Worm (Caenorhabditis elegans) whole organism, late embryonic: Measurements from ENCODE around the gene ZK228.13.

Source experiments
- C38D4.7 ChIP-seq: fragments of 200-800 bp; sonication (Bioruptor generic); optimal IDR thresholded peaks from 2 replicates; lab custom pipeline; 2018; ENCODE audit warnings: mild to moderate bottlenecking, missing genetic modification characterization, moderate library complexity, missing compliant biosample characterization
- K09A11.1 ChIP-seq: sonication (generic microtip); optimal IDR thresholded peaks from 2 replicates; lab custom pipeline; 2017; ENCODE audit warnings: antibody characterized with exemption, mild to moderate bottlenecking, missing genetic modification characterization, missing compliant biosample characterization; ENCODE audit not compliant: insufficient read depth
- T23F11.4 ChIP-seq: fragments of 200-800 bp; sonication (Bioruptor generic); optimal IDR thresholded peaks from 2 replicates; lab custom pipeline; 2018; ENCODE audit warnings: mild to moderate bottlenecking, missing genetic modification characterization, missing compliant biosample characterization
- ama-1 ChIP-seq: fragments of 150-350 bp; optimal IDR thresholded peaks from 2 replicates; lab custom pipeline; 2014
- ceh-14 ChIP-seq: sonication (generic microtip); optimal IDR thresholded peaks from 2 replicates; lab custom pipeline; 2016; ENCODE audit warnings: missing genotype, missing genetic modification characterization, missing compliant biosample characterization
- ceh-2 ChIP-seq: sonication (generic microtip); optimal IDR thresholded peaks from 2 replicates; lab custom pipeline; 2016; ENCODE audit warnings: missing genotype, missing genetic modification characterization, missing compliant biosample characterization
- ceh-22 ChIP-seq: sonication (generic microtip); optimal IDR thresholded peaks from 2 replicates; lab custom pipeline; 2017; ENCODE audit warnings: missing biosample characterization, missing genetic modification characterization
- ceh-30 ChIP-seq: fragments of 150-350 bp; optimal IDR thresholded peaks from 2 replicates; lab custom pipeline; 2014; ENCODE audit warnings: missing biosample characterization, missing genetic modification characterization
- ceh-45 ChIP-seq: fragments of 200-800 bp; sonication (Bioruptor generic); IDR thresholded peaks from 2 replicates; pipeline ENCODE4 v1.3.6; 2022; ENCODE audit warnings: missing genetic modification reagents, missing genetic modification characterization, missing compliant biosample characterization
- dmd-4 ChIP-seq: sonication (generic microtip); optimal IDR thresholded peaks from 2 replicates; lab custom pipeline; 2016; ENCODE audit warnings: borderline replicate concordance, missing genetic modification characterization, missing compliant biosample characterization
- elt-2 ChIP-seq: sonication (generic microtip); optimal IDR thresholded peaks from 2 replicates; lab custom pipeline; 2016; ENCODE audit warnings: missing genetic modification reagents, missing genetic modification characterization, missing compliant biosample characterization
- elt-4 ChIP-seq: sonication (generic microtip); optimal IDR thresholded peaks from 2 replicates; lab custom pipeline; 2016; ENCODE audit warnings: missing genetic modification characterization, missing compliant biosample characterization
- ets-4 ChIP-seq: sonication (generic microtip); optimal IDR thresholded peaks from 2 replicates; lab custom pipeline; 2016; ENCODE audit warnings: missing genetic modification characterization, missing compliant biosample characterization
- eyg-1 ChIP-seq: sonication (generic microtip); optimal IDR thresholded peaks from 2 replicates; lab custom pipeline; 2016; ENCODE audit warnings: missing genotype, missing genetic modification characterization, missing compliant biosample characterization
- hlh-13 ChIP-seq: fragments of 200-800 bp; sonication (Bioruptor generic); optimal IDR thresholded peaks from 2 replicates; lab custom pipeline; 2018; ENCODE audit warnings: mild to moderate bottlenecking, missing genetic modification characterization, missing compliant biosample characterization
- hlh-15 ChIP-seq: sonication (generic microtip); optimal IDR thresholded peaks from 2 replicates; lab custom pipeline; 2016; ENCODE audit warnings: missing genetic modification characterization, missing compliant biosample characterization
- hlh-30 ChIP-seq: sonication (generic microtip); optimal IDR thresholded peaks from 2 replicates; lab custom pipeline; 2017; ENCODE audit warnings: antibody characterized with exemption, missing genetic modification characterization, missing compliant biosample characterization; ENCODE audit not compliant: insufficient read depth
- hlh-6 ChIP-seq: sonication (generic microtip); optimal IDR thresholded peaks from 2 replicates; lab custom pipeline; 2016; ENCODE audit warnings: missing genotype, missing genetic modification characterization, missing compliant biosample characterization
- lim-6 ChIP-seq: sonication (generic microtip); optimal IDR thresholded peaks from 2 replicates; lab custom pipeline; 2016; ENCODE audit warnings: missing genetic modification characterization, missing compliant biosample characterization
- lin-11 ChIP-seq: fragments of 200-800 bp; sonication (Bioruptor generic); optimal IDR thresholded peaks from 2 replicates; lab custom pipeline; 2018; ENCODE audit warnings: mild to moderate bottlenecking, missing genetic modification characterization, missing compliant biosample characterization
- nhr-11 ChIP-seq: fragments of 150-350 bp; optimal IDR thresholded peaks from 2 replicates; lab custom pipeline; 2014; ENCODE audit warnings: missing biosample characterization, missing genetic modification characterization
- odd-2 ChIP-seq: sonication (generic microtip); optimal IDR thresholded peaks from 2 replicates; lab custom pipeline; 2017; ENCODE audit warnings: antibody characterized with exemption, mild to moderate bottlenecking, missing genetic modification characterization, missing compliant biosample characterization
- pat-9 ChIP-seq: fragments of 200-800 bp; sonication (Bioruptor generic); optimal IDR thresholded peaks from 2 replicates; lab custom pipeline; 2018; ENCODE audit warnings: mild to moderate bottlenecking, missing genetic modification characterization, moderate library complexity, missing compliant biosample characterization
- pha-4 ChIP-seq: fragments of 150-350 bp; optimal IDR thresholded peaks from 2 replicates; lab custom pipeline; 2018; ENCODE audit warnings: missing biosample characterization, missing genetic modification reagents, missing genetic modification characterization
- rnt-1 ChIP-seq: sonication (generic microtip); optimal IDR thresholded peaks from 2 replicates; lab custom pipeline; 2016; ENCODE audit warnings: missing genetic modification characterization, missing compliant biosample characterization
- sdc-2 ChIP-seq: sonication (generic microtip); optimal IDR thresholded peaks from 2 replicates; lab custom pipeline; 2016; ENCODE audit warnings: missing genotype, missing genetic modification characterization, missing compliant biosample characterization
- sox-2 ChIP-seq: fragments of 200-800 bp; sonication (Bioruptor generic); IDR thresholded peaks from 2 replicates; pipeline ENCODE4 v1.3.6; 2022; ENCODE audit warnings: missing genetic modification reagents, missing genetic modification characterization, missing compliant biosample characterization
- sox-4 ChIP-seq: sonication (generic microtip); optimal IDR thresholded peaks from 2 replicates; lab custom pipeline; 2017; ENCODE audit warnings: mild to moderate bottlenecking, missing genetic modification characterization, inconsistent platforms, missing compliant biosample characterization
- syd-9 ChIP-seq: sonication (generic microtip); optimal IDR thresholded peaks from 2 replicates; lab custom pipeline; 2016; ENCODE audit warnings: mild to moderate bottlenecking, missing genetic modification characterization, moderate library complexity, missing compliant biosample characterization
- tbx-2 ChIP-seq: sonication (generic microtip); optimal IDR thresholded peaks from 2 replicates; lab custom pipeline; 2016; ENCODE audit warnings: missing genetic modification characterization, missing compliant biosample characterization
- ttx-3 ChIP-seq: sonication (generic microtip); optimal IDR thresholded peaks from 2 replicates; lab custom pipeline; 2016; ENCODE audit warnings: missing genetic modification reagents, missing genetic modification characterization, missing compliant biosample characterization
- unc-42 ChIP-seq: sonication (generic microtip); optimal IDR thresholded peaks from 2 replicates; lab custom pipeline; 2016; ENCODE audit warnings: missing genotype, missing genetic modification characterization, missing compliant biosample characterization
- zip-5 ChIP-seq: sonication (generic microtip); optimal IDR thresholded peaks from 2 replicates; lab custom pipeline; 2016; ENCODE audit warnings: missing genetic modification characterization, missing compliant biosample characterization
- ztf-16 ChIP-seq: sonication (generic microtip); optimal IDR thresholded peaks from 2 replicates; lab custom pipeline; 2017; ENCODE audit warnings: missing genetic modification characterization, missing compliant biosample characterization

Gene ZK228.13

DNA sequence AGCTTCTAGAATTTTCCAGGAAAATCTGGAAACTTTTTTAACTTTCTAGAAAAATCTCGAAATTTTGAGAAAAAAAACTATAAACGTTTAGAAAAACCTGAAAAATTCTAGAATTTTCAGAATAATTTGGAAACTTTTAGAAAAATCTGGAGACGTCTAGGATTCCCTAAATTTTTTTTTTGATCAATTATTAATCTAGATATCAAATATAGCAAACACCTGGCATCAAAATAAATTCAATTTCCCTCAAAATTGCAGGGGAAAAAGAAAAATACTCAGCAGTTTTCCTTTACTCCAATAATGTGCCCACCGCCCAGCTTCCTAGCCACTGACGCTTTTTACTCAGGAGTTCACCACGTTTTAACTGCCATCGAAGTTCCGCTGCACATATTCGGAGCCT lies 6.2 kb upstream of the ZK228.13 start, which contains the start of gene srh-181:
TSS of gene srh-181 (plus strand) at position 301 of the 400 bp plus-strand sequence.
- no peak for TF ChIP-seq pha-4 (tag; lab: Kevin White, UChicago)
- no peak for TF ChIP-seq tbx-2 (tag; lab: Kevin White, UChicago)
- no peak for TF ChIP-seq T23F11.4 (GFP tag; lab: Kevin White, UChicago)
- TF ChIP-seq sdc-2 (tag; lab: Kevin White, UChicago), result no peak
- TF ChIP-seq ets-4 (tag; lab: Kevin White, UChicago), result no peak
- TF ChIP-seq ama-1, result no peak
- TF ChIP-seq nhr-11 (tag; lab: Kevin White, UChicago), result no peak
- no peak for TF ChIP-seq pat-9
- TF ChIP-seq hlh-6 (tag; lab: Kevin White, UChicago), result no peak
- no peak for TF ChIP-seq dmd-4 (tag; lab: Kevin White, UChicago)
- TF ChIP-seq sox-4 (tag; lab: Kevin White, UChicago), result no peak
- no peak for TF ChIP-seq ceh-14
- TF ChIP-seq unc-42 (tag; lab: Kevin White, UChicago), result no peak
- no peak for TF ChIP-seq K09A11.1 (tag; lab: Kevin White, UChicago)

DNA sequence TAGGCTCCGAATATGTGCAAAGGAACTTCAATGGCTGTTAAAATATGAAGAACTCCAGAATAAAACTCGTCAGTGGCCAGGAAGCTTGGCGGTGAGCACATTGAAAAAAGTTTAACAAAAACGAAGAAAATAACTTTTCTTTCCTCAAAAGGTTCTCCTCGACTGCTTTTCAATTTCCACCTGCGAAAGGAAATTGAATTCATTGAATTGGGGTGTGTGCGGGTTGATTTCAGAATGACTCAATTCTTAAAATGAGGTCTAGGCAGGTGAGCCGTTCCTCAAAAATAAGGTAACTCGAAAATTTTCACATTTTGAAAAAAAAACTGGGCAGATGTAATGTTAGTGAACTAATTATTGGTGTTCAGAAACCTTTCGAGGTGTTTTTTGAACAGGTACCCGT lies 5.4 kb upstream of the ZK228.13 start, which contains the start of gene srh-182:
TSS of gene srh-182 (minus strand) at position 101 of the 400 bp plus-strand sequence.
- TF ChIP-seq ttx-3 (tag; lab: Kevin White, UChicago), result no peak
- TF ChIP-seq sox-2 (GFP tag; lab: Robert Waterston, UW), result no peak
- TF ChIP-seq elt-4 (tag; lab: Kevin White, UChicago), result no peak
- no peak for TF ChIP-seq ceh-22
- no peak for TF ChIP-seq dmd-4 (tag; lab: Kevin White, UChicago)
- TF ChIP-seq hlh-15 (tag; lab: Kevin White, UChicago), result no peak
- TF ChIP-seq zip-5, result no peak
- no peak for TF ChIP-seq hlh-13 (GFP tag; lab: Kevin White, UChicago)
- no peak for TF ChIP-seq ceh-2
- TF ChIP-seq hlh-30 (tag; lab: Kevin White, UChicago), result no peak
- no peak for TF ChIP-seq ceh-30 (tag; lab: Kevin White, UChicago)
- TF ChIP-seq lim-6 (tag; lab: Kevin White, UChicago), result no peak
- TF ChIP-seq eyg-1 (tag; lab: Kevin White, UChicago), result no peak
- no peak for TF ChIP-seq tbx-2 (tag; lab: Kevin White, UChicago)

DNA sequence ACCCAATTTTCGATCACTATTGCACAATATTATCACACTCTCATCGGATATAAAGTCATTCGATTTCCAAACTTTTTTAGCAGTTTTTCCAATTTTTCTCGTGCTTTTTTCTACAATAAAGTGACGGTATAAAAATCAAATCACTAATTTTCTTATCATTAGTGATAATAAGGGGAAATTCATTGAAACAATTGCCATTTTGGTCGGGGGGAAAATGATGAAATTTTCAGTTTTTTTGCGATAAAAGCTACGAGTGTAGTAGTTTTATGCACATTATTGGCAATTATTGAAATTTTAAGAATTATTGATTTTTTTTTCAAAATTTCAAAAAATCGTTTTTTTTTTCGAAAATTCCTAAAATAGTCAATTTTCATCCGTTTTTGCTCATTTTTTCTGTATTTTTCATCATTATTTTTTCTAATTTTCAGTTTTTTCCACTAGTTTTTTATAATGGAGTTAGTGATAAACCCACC lies 5.6 kb downstream of the ZK228.13 start, which contains the start of gene ZK228.4:
TSS of gene ZK228.4 (plus strand) at position 423 of the 473 bp plus-strand sequence.
- TF ChIP-seq K09A11.1 (tag; lab: Kevin White, UChicago), result no peak
- no peak for TF ChIP-seq ceh-45 (GFP tag; lab: Robert Waterston, UW)
- TF ChIP-seq odd-2 (tag; lab: Kevin White, UChicago), result no peak
- no peak for TF ChIP-seq ama-1
- TF ChIP-seq C38D4.7 (GFP tag; lab: Kevin White, UChicago), result no peak
- no peak for TF ChIP-seq ztf-16 (tag; lab: Kevin White, UChicago)
- peak; percentile 2 for TF ChIP-seq elt-2 (tag; lab: Kevin White, UChicago)

DNA sequence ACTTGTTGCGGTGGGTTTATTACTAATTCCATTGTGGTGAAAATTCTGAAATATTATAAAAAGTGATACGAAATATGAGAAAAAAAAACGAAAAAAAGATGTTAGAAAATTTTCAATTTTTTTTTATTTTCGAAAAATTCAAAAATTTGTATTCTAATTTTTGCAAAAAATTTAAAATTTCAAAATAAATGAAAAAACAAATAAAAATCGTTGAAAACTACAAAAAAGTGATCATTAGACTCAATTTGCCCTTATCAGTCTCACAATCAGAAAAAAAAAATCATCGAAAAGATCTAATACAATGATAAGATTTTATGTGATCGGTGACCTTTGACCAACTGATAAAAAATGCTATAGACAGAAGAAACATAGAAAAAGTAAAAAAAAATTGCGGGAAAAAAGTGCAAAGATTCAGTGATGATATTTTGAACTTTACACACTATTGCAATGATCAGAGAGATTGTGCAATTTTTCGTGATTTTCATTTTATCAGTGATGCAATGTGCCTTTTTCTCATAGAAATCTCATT lies 6.7 kb downstream of the ZK228.13 start, which contains the start of gene ZK228.3:
TSS of gene ZK228.3 (minus strand) at position 51 of the 529 bp plus-strand sequence.
- TF ChIP-seq syd-9 (tag; lab: Kevin White, UChicago) (no peak), rnt-1 (tag; lab: Kevin White, UChicago) (no peak), elt-2 (tag; lab: Kevin White, UChicago) (peak; percentile 92)

DNA sequence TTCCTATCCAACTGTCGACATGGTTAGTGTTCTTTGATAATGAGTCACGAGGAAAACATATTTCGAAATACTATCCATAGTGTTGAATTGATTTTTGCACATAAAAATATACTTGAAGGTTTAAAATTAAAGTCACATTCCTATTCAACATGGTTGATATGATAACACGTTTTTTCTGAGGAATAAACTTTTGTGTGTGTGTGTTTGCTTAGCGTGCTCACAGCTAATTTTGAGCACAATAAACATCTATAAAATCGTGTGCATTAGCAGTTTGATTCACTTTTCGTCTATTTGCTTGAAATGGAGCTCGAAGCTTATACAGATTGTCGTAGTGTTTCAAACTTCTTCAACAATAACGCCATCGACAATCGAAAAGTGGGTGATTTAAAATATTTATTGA lies 11.4 kb downstream of the ZK228.13 start, which contains the start of gene ZK228.10:
TSS of gene ZK228.10 (plus strand) at position 301 of the 400 bp plus-strand sequence.
- no peak for TF ChIP-seq nhr-11 (tag; lab: Kevin White, UChicago)
- no peak for TF ChIP-seq lin-11
- TF ChIP-seq, all 69 proteins: peak for 0
